Worm (Caenorhabditis elegans) whole organism, L1 larva: Measurements from ENCODE around the gene F57B7.2.

Source experiments
- C04F5.9 ChIP-seq: sonication (generic microtip); optimal IDR thresholded peaks from 2 replicates; lab custom pipeline; 2016; ENCODE audit warnings: missing genetic modification characterization, missing compliant biosample characterization
- dpl-1 ChIP-seq, 3 experiments: fragments of 150-350 bp in 2 of 3; sonication (generic microtip) in 1 of 3; optimal IDR thresholded peaks; 2 replicates each; lab custom pipeline; 2014 to 2017; ENCODE audit warnings: missing biosample characterization in 3 of 3, missing genetic modification characterization in 3 of 3, missing genetic modification reagents in 3 of 3
- egl-13 ChIP-seq: sonication (generic microtip); optimal IDR thresholded peaks from 2 replicates; lab custom pipeline; 2016; ENCODE audit warnings: missing genotype, missing genetic modification reagents, missing genetic modification characterization, missing compliant biosample characterization
- egl-27 ChIP-seq, 2 experiments: fragments of 150-350 bp in 1 of 2; sonication (generic microtip); optimal IDR thresholded peaks; 3 replicates each; lab custom pipeline; 2017 to 2018; ENCODE audit warnings: missing biosample characterization in 2 of 2, missing genetic modification characterization in 2 of 2, missing genetic modification reagents in 2 of 2
- fos-1 ChIP-seq: fragments of 150-350 bp; optimal IDR thresholded peaks from 2 replicates; lab custom pipeline; 2014; ENCODE audit warnings: missing biosample characterization, missing genetic modification characterization
- mep-1 ChIP-seq: fragments of 150-350 bp; optimal IDR thresholded peaks from 2 replicates; lab custom pipeline; 2014; ENCODE audit warnings: missing biosample characterization, missing genetic modification characterization
- nhr-28 ChIP-seq: fragments of 150-350 bp; optimal IDR thresholded peaks from 2 replicates; lab custom pipeline; 2014; ENCODE audit warnings: missing biosample characterization, missing genetic modification characterization
- pqm-1 ChIP-seq: sonication (generic microtip); optimal IDR thresholded peaks from 3 replicates; lab custom pipeline; 2017; ENCODE audit warnings: missing biosample characterization, missing genetic modification characterization
- snpc-4 ChIP-seq: fragments of 150-350 bp; optimal IDR thresholded peaks from 2 replicates; lab custom pipeline; 2014; ENCODE audit warnings: missing biosample characterization, missing genetic modification characterization
- unc-86 ChIP-seq: sonication (generic microtip); optimal IDR thresholded peaks from 2 replicates; lab custom pipeline; 2016; ENCODE audit warnings: missing genetic modification characterization, missing compliant biosample characterization
- ztf-4 ChIP-seq: fragments of 150-350 bp; optimal IDR thresholded peaks from 2 replicates; lab custom pipeline; 2014; ENCODE audit warnings: missing biosample characterization, missing genetic modification characterization

DNA sequence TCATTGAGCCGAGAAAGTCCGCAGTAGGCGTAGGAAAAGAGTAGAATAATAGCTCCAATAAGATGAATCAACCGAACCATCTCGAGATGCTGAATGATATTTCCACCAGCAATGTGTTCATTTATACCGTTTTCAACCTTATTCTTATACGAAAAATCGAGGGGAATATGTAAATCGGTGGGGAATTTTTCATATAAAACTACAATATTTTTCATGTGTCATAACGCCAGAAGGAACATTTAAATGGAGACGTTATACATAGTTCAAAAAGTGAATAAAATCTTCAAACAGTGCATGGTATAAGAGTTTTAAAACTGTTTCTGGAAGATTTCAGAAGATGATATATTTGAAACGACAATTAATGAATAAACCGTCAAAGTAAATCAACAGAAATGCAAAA lies 40.8 kb downstream of the F57B7.2 start, which contains the start of gene nas-19:
- TF ChIP-seq C04F5.9 (tag; lab: Kevin White, UChicago) (no peak), snpc-4 (tag; lab: Kevin White, UChicago) (no peak), ztf-4 (tag; lab: Kevin White, UChicago) (no peak), dpl-1 (GFP tag; optimal IDR thresholded peaks at IDR 0.05; lab: Kevin White, UChicago) (no peak), fos-1 (tag; lab: Kevin White, UChicago) (no peak), nhr-28 (tag; lab: Kevin White, UChicago) (no peak), egl-13 (tag; lab: Kevin White, UChicago) (no peak), pqm-1 (tag; lab: Kevin White, UChicago) (no peak), egl-27 (tag; optimal IDR thresholded peaks at IDR 0.05; lab: Kevin White, UChicago) (no peak), mep-1 (tag; lab: Kevin White, UChicago) (no peak), unc-86 (tag; lab: Kevin White, UChicago) (no peak)
